Worm (Caenorhabditis elegans) whole organism, mixed stage, embryonic: Measurements from ENCODE around the gene gpb-1.

Experiments
- blmp-1 ChIP-seq: fragments of 150-350 bp; optimal IDR thresholded peaks from 2 replicates; lab custom pipeline; 2014; ENCODE audit warnings: missing biosample characterization, missing genetic modification characterization
- ceh-83 ChIP-seq: fragments of 200-800 bp; sonication (Bioruptor generic); optimal IDR thresholded peaks from 2 replicates; lab custom pipeline; 2018; ENCODE audit warnings: mild to moderate bottlenecking, missing genetic modification characterization, missing compliant biosample characterization
- cnd-1 ChIP-seq: fragments of 200-800 bp; sonication (Bioruptor generic); optimal IDR thresholded peaks from 2 replicates; lab custom pipeline; 2018; ENCODE audit warnings: mild to moderate bottlenecking, missing genetic modification characterization, missing compliant biosample characterization
- lin-13 ChIP-seq: fragments of 150-350 bp; optimal IDR thresholded peaks from 2 replicates; lab custom pipeline; 2014; ENCODE audit warnings: missing biosample characterization, missing genetic modification characterization
- lsy-2 ChIP-seq: fragments of 150-350 bp; optimal IDR thresholded peaks from 2 replicates; lab custom pipeline; 2014; ENCODE audit warnings: missing biosample characterization, missing genetic modification characterization
- mab-5 ChIP-seq: fragments of 150-350 bp; optimal IDR thresholded peaks from 2 replicates; lab custom pipeline; 2014; ENCODE audit warnings: missing biosample characterization, missing genetic modification characterization
- nhr-12 ChIP-seq: fragments of 150-350 bp; optimal IDR thresholded peaks from 2 replicates; lab custom pipeline; 2014; ENCODE audit warnings: missing biosample characterization, missing genetic modification characterization
- nhr-237 ChIP-seq: fragments of 150-350 bp; optimal IDR thresholded peaks from 2 replicates; lab custom pipeline; 2014; ENCODE audit warnings: missing biosample characterization, missing genetic modification characterization
- sem-2 ChIP-seq: fragments of 200-800 bp; sonication (Bioruptor generic); optimal IDR thresholded peaks from 2 replicates; lab custom pipeline; 2018; ENCODE audit warnings: mild to moderate bottlenecking, missing genetic modification characterization, missing compliant biosample characterization
- snpc-4 ChIP-seq: fragments of 150-350 bp; optimal IDR thresholded peaks from 2 replicates; lab custom pipeline; 2014; ENCODE audit warnings: missing biosample characterization, missing genetic modification characterization
- sptf-1 ChIP-seq: sonication (generic microtip); optimal IDR thresholded peaks from 2 replicates; lab custom pipeline; 2017; ENCODE audit warnings: mild to moderate bottlenecking, missing genetic modification characterization, moderate library complexity, missing compliant biosample characterization
- unc-120 ChIP-seq: sonication (generic microtip); optimal IDR thresholded peaks from 2 replicates; lab custom pipeline; 2017; ENCODE audit warnings: missing genetic modification characterization, missing compliant biosample characterization; ENCODE audit not compliant: poor library complexity, severe bottlenecking
- unc-62 ChIP-seq: fragments of 150-350 bp; optimal IDR thresholded peaks from 2 replicates; lab custom pipeline; 2014; ENCODE audit warnings: missing biosample characterization, missing genetic modification reagents, missing genetic modification characterization

- TF ChIP-seq mab-5 = no peak
- TF ChIP-seq unc-62 (GFP tag; lab: Kevin White, UChicago) = no peak
- no peak for TF ChIP-seq snpc-4
- no peak for TF ChIP-seq lsy-2 (tag; lab: Kevin White, UChicago)
- TF ChIP-seq nhr-237 (tag; lab: Kevin White, UChicago) = no peak
- TF ChIP-seq blmp-1 = no peak
- no peak for TF ChIP-seq nhr-12 (tag; lab: Kevin White, UChicago)
- no peak for TF ChIP-seq sptf-1
- TF ChIP-seq lin-13 (tag; lab: Kevin White, UChicago) = no peak
- TF ChIP-seq cnd-1 (tag; lab: Kevin White, UChicago) = no peak
- no peak for TF ChIP-seq sem-2 (GFP tag; lab: Kevin White, UChicago)
- TF ChIP-seq unc-120 (tag; lab: Kevin White, UChicago) = no peak
- TF ChIP-seq ceh-83 (GFP tag; lab: Kevin White, UChicago) = no peak
Observed at ce11 chrII:11742320-11742719, 6.1 kb downstream of the gpb-1 start.
